Worm (Caenorhabditis elegans): ENCODE measurements around the gene F40E12.1.

Gene F40E12.1

ce11 chrII:3617512-3617911, at the start of gene F40E12.1:
Gene F40E12.1 (plus strand): TSS chrII:3617812.
- no peak for TF ChIP-seq mef-2 (tag; optimal IDR thresholded peaks at IDR 0.05)
- no peak for TF ChIP-seq F16B12.6 (tag; optimal IDR thresholded peaks at IDR 0.05)
- no peak for TF ChIP-seq xbp-1 (tag; optimal IDR thresholded peaks at IDR 0.05)
- TF ChIP-seq nhr-237 (tag; optimal IDR thresholded peaks at IDR 0.05), result no peak

- TF ChIP-seq lir-3 (tag; optimal IDR thresholded peaks at IDR 0.05; ENCODE audit: poor library complexity) (no peak), nhr-84 (tag; optimal IDR thresholded peaks at IDR 0.05) (no peak), ama-1 (optimal IDR thresholded peaks at IDR 0.05) (no peak), F16B12.6 (tag; optimal IDR thresholded peaks at IDR 0.05) (no peak), C34B4.2 (tag; optimal IDR thresholded peaks at IDR 0.05) (no peak), snu-23 (GFP tag; optimal IDR thresholded peaks at IDR 0.05) (no peak), mdl-1 (tag; optimal IDR thresholded peaks at IDR 0.05) (no peak), fos-1 (tag; optimal IDR thresholded peaks at IDR 0.05) (no peak), unc-86 (tag; optimal IDR thresholded peaks at IDR 0.05) (no peak), ces-1 (GFP tag; optimal IDR thresholded peaks at IDR 0.05) (no peak), unc-130 (tag; optimal IDR thresholded peaks at IDR 0.05) (no peak), C16A3.4 (tag; optimal IDR thresholded peaks at IDR 0.05) (no peak), ceh-63 (GFP tag; optimal IDR thresholded peaks at IDR 0.05) (no peak), egl-27 (tag; optimal IDR thresholded peaks at IDR 0.05) (no peak), C04F5.9 (tag; optimal IDR thresholded peaks at IDR 0.05) (no peak), vab-15 (tag; optimal IDR thresholded peaks at IDR 0.05) (no peak), dsc-1 (tag; optimal IDR thresholded peaks at IDR 0.05) (no peak)
Observed at ce11 chrII:3569118-3569517, 48.5 kb upstream of the F40E12.1 start, which contains the start of gene clec-127. Gene clec-127 (minus strand): TSS chrII:3569218.

ce11 chrII:3570927-3571538, 46.6 kb upstream of the F40E12.1 start, which contains the start of the genes clec-128 and clec-129:
Gene clec-128 (minus strand): TSS chrII:3571027.
Gene clec-129 (plus strand): TSS chrII:3571488.
- no peak for TF ChIP-seq pag-3 (tag; optimal IDR thresholded peaks at IDR 0.05; ENCODE audit: borderline replicate concordance, insufficient read depth)

- TF ChIP-seq lin-39 (tag; optimal IDR thresholded peaks at IDR 0.05) (no peak), ceh-63 (GFP tag; optimal IDR thresholded peaks at IDR 0.05) (no peak), nhr-77 (tag; optimal IDR thresholded peaks at IDR 0.05) (no peak), unc-30 (tag; optimal IDR thresholded peaks at IDR 0.05) (no peak), lin-15B (tag; optimal IDR thresholded peaks at IDR 0.05) (no peak), swsn-7 (tag; optimal IDR thresholded peaks at IDR 0.05) (no peak), lin-35 (GFP tag; optimal IDR thresholded peaks at IDR 0.05) (no peak), efl-3 (GFP tag; optimal IDR thresholded peaks at IDR 0.05) (no peak), pag-3 (tag; optimal IDR thresholded peaks at IDR 0.05; ENCODE audit: borderline replicate concordance, insufficient read depth) (no peak)
Observed at ce11 chrII:3573255-3573654, 44.4 kb upstream of the F40E12.1 start, which contains the start of gene clec-130. Gene clec-130 (plus strand): TSS chrII:3573555.

DNA sequence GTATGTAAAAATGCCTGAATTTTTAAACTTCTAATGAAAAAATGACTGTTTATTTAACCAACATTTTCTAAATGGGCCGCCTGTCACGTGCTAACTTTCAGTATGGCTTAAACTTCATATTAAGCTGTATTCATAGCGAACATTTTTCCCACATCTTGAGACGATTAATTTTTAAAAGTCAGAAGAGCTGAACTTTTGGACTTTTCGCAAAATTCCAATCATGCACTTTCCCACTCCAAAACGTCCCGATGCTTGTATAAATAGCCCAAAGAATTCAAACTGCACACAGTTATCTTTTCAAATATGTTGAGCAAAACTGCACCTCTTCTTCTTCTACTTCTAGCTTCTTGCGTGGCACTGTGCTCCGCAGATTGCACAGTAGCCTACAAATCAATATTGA, 40.9 kb upstream of the F40E12.1 start, which contains the start of gene clec-132:
Gene clec-132 (plus strand): TSS at position 301 of the 400 bp plus-strand sequence.
- TF ChIP-seq nhr-76 (tag; optimal IDR thresholded peaks at IDR 0.05), result no peak
- no peak for TF ChIP-seq ets-5 (GFP tag; IDR thresholded peaks at IDR 0.05)
- TF ChIP-seq xbp-1 (tag; optimal IDR thresholded peaks at IDR 0.05), result no peak
- no peak for TF ChIP-seq ama-1 (optimal IDR thresholded peaks at IDR 0.05)
- TF ChIP-seq ceh-8 (GFP tag; optimal IDR thresholded peaks at IDR 0.05), result no peak
- TF ChIP-seq ces-1 (GFP tag; optimal IDR thresholded peaks at IDR 0.05), result no peak
- TF ChIP-seq egl-27 (tag; optimal IDR thresholded peaks at IDR 0.05), result no peak
- no peak for TF ChIP-seq nhr-19 (GFP tag; conservative IDR thresholded peaks at IDR 0.05)
- TF ChIP-seq skn-1 (tag; optimal IDR thresholded peaks at IDR 0.05), result no peak
- no peak for TF ChIP-seq tlp-1 (tag; optimal IDR thresholded peaks at IDR 0.05)
- no peak for TF ChIP-seq pqm-1 (tag; optimal IDR thresholded peaks at IDR 0.05)
- TF ChIP-seq lin-15B (tag; optimal IDR thresholded peaks at IDR 0.05), result no peak

All from whole organism, L1 larva.